Worm (Caenorhabditis elegans): ENCODE measurements around the gene F21F8.5.

F21F8.5 gene

DNA sequence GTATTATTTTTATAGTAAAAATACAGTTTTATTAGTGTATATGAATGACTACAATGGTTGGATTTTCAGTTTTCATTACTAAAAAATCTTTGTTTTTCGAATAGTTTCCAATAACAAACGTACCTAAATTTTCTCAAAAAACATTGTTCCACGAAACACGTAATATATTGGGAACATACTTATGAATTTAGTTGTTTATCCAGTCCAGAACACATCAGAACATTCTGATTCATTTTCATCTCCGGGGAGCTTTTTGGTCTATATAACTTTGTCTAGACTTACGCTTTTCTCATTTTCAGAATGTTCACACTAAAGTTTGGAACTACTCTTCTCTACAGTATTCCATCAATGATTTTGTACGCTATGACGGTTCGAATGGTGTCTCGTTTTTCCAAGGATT is 25.6 kb upstream of the F21F8.5 start, which contains the start of gene srg-33 (continued):
- TF ChIP-seq C06A6.2 (GFP tag; conservative IDR thresholded peaks at IDR 0.05): no peak
- no peak for TF ChIP-seq fkh-3 (tag; optimal IDR thresholded peaks at IDR 0.05)
- TF ChIP-seq F33H1.4 (GFP tag; IDR thresholded peaks at IDR 0.05): no peak
- no peak for TF ChIP-seq mes-4 (tag; optimal IDR thresholded peaks at IDR 0.05)
- TF ChIP-seq F39B2.1 (GFP tag; IDR thresholded peaks at IDR 0.05): no peak

ce11 chrV:8288125-8288806 is 22.1 kb upstream of the F21F8.5 start:
- TF ChIP-seq snpc-4 (GFP tag; optimal IDR thresholded peaks at IDR 0.05) (no peak), snpc-4 (tag; optimal IDR thresholded peaks at IDR 0.05) (peak in 1 of 4 experiments; percentile 7), cebp-1 (GFP tag; IDR thresholded peaks at IDR 0.05) (peak; percentile 81; the same call in 1 of the 2 replicates), cebp-1 (tag; optimal IDR thresholded peaks at IDR 0.05) (peak; percentile 94), nhr-80 (tag; optimal IDR thresholded peaks at IDR 0.05) (peak; percentile 36), Y53F4B.3 (GFP tag; IDR thresholded peaks at IDR 0.05) (no peak)

DNA sequence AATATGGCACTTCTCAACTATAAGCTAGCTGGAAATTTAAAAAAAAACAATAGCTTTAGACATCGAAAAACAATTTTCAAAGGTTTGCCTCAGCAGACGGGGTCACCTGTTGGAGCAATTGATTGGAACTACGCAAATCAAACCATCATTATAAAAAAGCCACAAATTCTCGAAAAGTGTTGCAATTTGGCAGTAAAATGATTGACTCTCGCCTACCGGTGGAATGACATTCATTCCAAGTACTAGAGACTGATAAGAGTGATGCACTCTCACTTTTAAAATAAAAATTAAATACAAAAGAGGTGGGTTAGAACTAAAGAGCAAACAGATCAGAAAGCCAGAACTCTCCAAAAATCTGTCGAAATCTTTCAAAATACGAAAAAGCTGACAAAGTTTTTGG is 19.3 kb upstream of the F21F8.5 start:
- TF ChIP-seq ekl-4 (GFP tag; IDR thresholded peaks at IDR 0.05) (no peak), nhr-80 (tag; optimal IDR thresholded peaks at IDR 0.05) (peak; percentile 66)

- TF ChIP-seq attf-3 (GFP tag; conservative IDR thresholded peaks at IDR 0.05) (no peak), rpc-1 (optimal IDR thresholded peaks at IDR 0.05) (no peak), rpc-1 (tag; optimal IDR thresholded peaks at IDR 0.05) (no peak), snpc-3.4 (tag; optimal IDR thresholded peaks at IDR 0.05) (no peak), efl-1 (GFP tag; optimal IDR thresholded peaks at IDR 0.05) (no peak), hlh-12 (tag; optimal IDR thresholded peaks at IDR 0.05) (no peak), C06A6.2 (GFP tag; conservative IDR thresholded peaks at IDR 0.05) (no peak), gei-17 (GFP tag; optimal IDR thresholded peaks at IDR 0.05) (no peak), egl-44 (GFP tag; IDR thresholded peaks at IDR 0.05) (no peak), attf-5 (GFP tag; optimal IDR thresholded peaks at IDR 0.05) (no peak), ztf-22 (GFP tag; optimal IDR thresholded peaks at IDR 0.05) (no peak), nhr-120 (GFP tag; IDR thresholded peaks at IDR 0.05) (no peak), ceh-91 (GFP tag; IDR thresholded peaks at IDR 0.05) (no peak), mcd-1 (GFP tag; IDR thresholded peaks at IDR 0.05) (no peak), ceh-27 (GFP tag; optimal IDR thresholded peaks at IDR 0.05) (no peak), B0261.1 (tag; optimal IDR thresholded peaks at IDR 0.05) (no peak)
These were observed 18.7 kb upstream of the F21F8.5 start, which contains the start of gene slc-17.5 for ce11 chrV:8284800-8285199. TSS of gene slc-17.5 (minus strand) at chrV:8284900.

DNA sequence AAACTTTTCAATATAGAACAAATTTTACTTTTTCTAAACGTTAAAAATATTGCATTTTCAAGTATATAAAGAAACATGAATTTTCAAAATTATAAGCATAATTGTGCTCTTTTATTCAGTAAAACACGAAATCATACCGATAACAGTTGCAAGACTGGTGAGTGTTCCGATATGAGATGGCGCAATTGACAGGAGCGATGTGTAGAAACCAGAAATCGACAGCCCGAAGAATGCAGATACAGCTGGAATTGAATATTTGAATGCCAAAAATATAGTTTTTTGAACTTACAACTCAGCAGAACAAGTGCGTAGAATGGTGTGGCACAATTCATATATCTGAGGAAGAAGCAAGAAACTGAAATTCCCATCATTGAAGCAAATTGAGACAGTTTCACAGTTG is 16.8 kb upstream of the F21F8.5 start:
- TF ChIP-seq ztf-25 (GFP tag; IDR thresholded peaks at IDR 0.05) (no peak), nhr-80 (tag; optimal IDR thresholded peaks at IDR 0.05) (peak; percentile 35), let-607 (tag; optimal IDR thresholded peaks at IDR 0.05) (peak in 1 of 2 experiments; percentile 52)

DNA sequence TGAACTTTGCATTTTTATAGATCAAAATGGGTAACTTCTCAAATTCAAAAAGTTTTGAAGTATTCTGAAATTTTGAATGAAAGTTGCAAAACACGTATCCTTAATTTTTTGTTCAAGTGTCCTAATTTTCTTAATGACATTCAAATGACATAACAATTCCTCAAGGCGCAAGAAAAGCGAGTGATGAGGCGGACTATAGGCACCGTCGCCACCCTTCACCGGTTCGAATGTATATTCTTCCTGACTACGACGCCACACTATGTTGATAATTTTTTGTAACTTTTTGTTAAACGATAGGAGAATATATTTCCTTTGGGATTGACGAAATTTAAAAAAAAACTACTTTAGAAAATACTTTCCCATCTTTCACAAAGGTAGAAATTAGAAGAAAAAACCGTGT is 15.5 kb upstream of the F21F8.5 start:
- TF ChIP-seq mes-4 (tag; optimal IDR thresholded peaks at IDR 0.05): no peak
- no peak for TF ChIP-seq nhr-120 (GFP tag; IDR thresholded peaks at IDR 0.05)
- no peak for TF ChIP-seq C06A6.2 (GFP tag; conservative IDR thresholded peaks at IDR 0.05)
- no peak for TF ChIP-seq cebp-1 (GFP tag; IDR thresholded peaks at IDR 0.05)
- no peak for TF ChIP-seq cebp-1 (tag; optimal IDR thresholded peaks at IDR 0.05)
- TF ChIP-seq snpc-3.4 (tag; optimal IDR thresholded peaks at IDR 0.05): no peak
- TF ChIP-seq ceh-91 (GFP tag; IDR thresholded peaks at IDR 0.05): no peak
- TF ChIP-seq nhr-80 (tag; optimal IDR thresholded peaks at IDR 0.05): no peak
- TF ChIP-seq B0035.1 (tag; optimal IDR thresholded peaks at IDR 0.05): no peak
- TF ChIP-seq nhr-27 (tag; optimal IDR thresholded peaks at IDR 0.05): no peak
- no peak for TF ChIP-seq F49E8.2 (tag; optimal IDR thresholded peaks at IDR 0.05; ENCODE audit: insufficient read depth)
- no peak for TF ChIP-seq T07F8.4 (tag; optimal IDR thresholded peaks at IDR 0.05)
- no peak for TF ChIP-seq sea-2 (GFP tag; IDR thresholded peaks at IDR 0.05)
- TF ChIP-seq nfyb-1 (GFP tag; IDR thresholded peaks at IDR 0.05): no peak

Data from whole organism, young adult.